Worm (Caenorhabditis elegans): ENCODE data around the gene cest-16.

cest-16 gene

DNA sequence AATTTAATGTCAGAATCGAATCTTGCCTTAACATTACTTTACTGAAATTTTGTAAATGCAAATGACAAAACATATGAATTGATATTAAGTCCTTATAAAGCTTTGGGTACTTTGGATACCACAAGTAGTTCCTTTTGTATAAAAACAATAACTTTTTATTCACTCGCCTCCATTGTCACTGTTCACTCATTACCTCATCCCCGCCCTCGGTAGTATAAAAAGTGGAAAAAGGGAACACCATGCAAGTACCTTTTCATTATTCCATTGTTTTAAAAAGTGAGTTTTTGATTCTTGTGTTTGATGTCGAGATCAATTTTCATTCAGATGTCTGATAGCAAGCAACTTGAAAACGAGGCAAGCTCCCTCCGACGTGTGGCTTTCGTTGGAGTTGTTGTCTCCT, 34.3 kb downstream of the cest-16 start, which contains the start of gene col-171:
TSS of gene col-171 (plus strand) at position 301 of the 400 bp plus-strand sequence.
- TF ChIP-seq mab-5 (tag; optimal IDR thresholded peaks at IDR 0.05) (no peak), mbf-1 (tag; optimal IDR thresholded peaks at IDR 0.05) (no peak), gmeb-1 (tag; optimal IDR thresholded peaks at IDR 0.05) (no peak), nhr-12 (tag; optimal IDR thresholded peaks at IDR 0.05) (no peak), lin-39 (tag; optimal IDR thresholded peaks at IDR 0.05) (no peak), lin-11 (tag; optimal IDR thresholded peaks at IDR 0.05) (no peak)

DNA sequence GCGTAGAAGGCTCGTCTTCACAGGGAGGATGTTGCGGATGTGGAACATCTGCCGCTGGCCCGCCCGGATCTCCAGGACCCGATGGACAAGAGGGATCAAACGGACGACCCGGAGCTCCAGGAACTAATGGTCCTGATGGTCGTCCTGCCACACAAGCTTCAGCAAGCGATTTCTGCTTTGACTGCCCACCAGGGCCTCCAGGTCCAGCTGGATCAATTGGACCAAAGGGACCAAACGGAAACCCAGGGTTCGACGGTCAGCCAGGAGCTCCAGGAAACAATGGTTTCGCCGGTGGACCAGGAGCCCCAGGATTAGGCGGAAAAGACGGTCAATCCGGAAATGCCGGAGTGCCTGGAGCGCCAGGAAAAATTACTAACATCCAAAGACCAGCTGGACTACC, 34.9 kb downstream of the cest-16 start:
- TF ChIP-seq ztf-1 (GFP tag; conservative IDR thresholded peaks at IDR 0.05) (0 out of 2 replicates have a peak, but pooled peaks have one; percentile 76), alr-1 (tag; optimal IDR thresholded peaks at IDR 0.05) (no peak)

DNA sequence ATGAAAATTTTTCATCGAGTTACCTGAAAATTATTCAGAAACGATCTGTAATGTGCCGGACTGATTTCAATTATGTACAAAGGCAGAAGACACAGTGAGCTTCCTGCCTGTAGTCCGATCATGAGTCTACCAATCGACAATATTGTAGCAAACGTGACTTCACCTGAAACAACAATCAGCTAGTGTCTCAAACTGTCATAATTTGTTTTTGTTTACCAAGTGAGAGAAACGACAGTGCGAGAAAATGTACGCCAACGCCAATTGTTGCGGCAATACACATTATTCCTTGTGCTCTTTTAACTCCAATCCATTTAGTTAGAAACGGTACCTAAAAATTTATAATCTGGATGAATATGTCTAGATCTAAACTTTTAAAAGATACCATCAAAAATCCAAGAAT, 37.6 kb downstream of the cest-16 start:
- no peak for TF ChIP-seq ztf-1 (GFP tag; conservative IDR thresholded peaks at IDR 0.05)
- no peak for TF ChIP-seq nhr-6 (tag; optimal IDR thresholded peaks at IDR 0.05)
- no peak for TF ChIP-seq aly-2 (tag; optimal IDR thresholded peaks at IDR 0.05)
- no peak for TF ChIP-seq gmeb-1 (tag; optimal IDR thresholded peaks at IDR 0.05)
- TF ChIP-seq nhr-23 (tag; optimal IDR thresholded peaks at IDR 0.05): no peak
- no peak for TF ChIP-seq nhr-12 (tag; optimal IDR thresholded peaks at IDR 0.05)
- TF ChIP-seq nhr-77 (tag; optimal IDR thresholded peaks at IDR 0.05): no peak
- no peak for TF ChIP-seq alr-1 (tag; optimal IDR thresholded peaks at IDR 0.05)
- TF ChIP-seq sma-9 (GFP tag; optimal IDR thresholded peaks at IDR 0.05): no peak
- TF ChIP-seq sma-9 (tag; optimal IDR thresholded peaks at IDR 0.05): no peak
- no peak for TF ChIP-seq nhr-11 (tag; optimal IDR thresholded peaks at IDR 0.05)
- TF ChIP-seq elt-3 (tag; optimal IDR thresholded peaks at IDR 0.05): no peak
- no peak for TF ChIP-seq zag-1 (tag; optimal IDR thresholded peaks at IDR 0.05)
- TF ChIP-seq sem-4 (tag; optimal IDR thresholded peaks at IDR 0.05): no peak
- TF ChIP-seq ztf-11 (tag; optimal IDR thresholded peaks at IDR 0.05): no peak
- TF ChIP-seq nhr-25 (tag; optimal IDR thresholded peaks at IDR 0.05): no peak

DNA sequence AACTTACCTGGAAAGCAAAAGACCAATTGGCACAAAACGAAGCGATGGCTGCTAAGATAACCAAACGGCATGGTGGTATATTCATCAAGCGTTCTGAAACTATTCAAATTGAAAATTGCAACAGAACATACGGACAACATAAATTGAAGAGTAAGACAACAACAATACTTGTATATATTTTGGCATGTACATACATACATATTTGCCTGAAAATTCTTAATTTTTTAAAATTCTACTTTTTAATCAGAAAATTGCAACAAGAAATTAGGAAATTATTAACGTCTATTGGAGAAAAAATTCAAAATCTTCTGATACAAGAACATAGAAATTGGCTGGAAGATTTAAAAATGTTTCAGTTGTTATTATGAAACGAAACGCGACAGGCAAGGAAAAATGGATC, 38.2 kb downstream of the cest-16 start, which contains the start of gene C03B1.13:
TSS of gene C03B1.13 (minus strand) at position 101 of the 400 bp plus-strand sequence.
- no peak for TF ChIP-seq mab-5 (tag; optimal IDR thresholded peaks at IDR 0.05)

DNA sequence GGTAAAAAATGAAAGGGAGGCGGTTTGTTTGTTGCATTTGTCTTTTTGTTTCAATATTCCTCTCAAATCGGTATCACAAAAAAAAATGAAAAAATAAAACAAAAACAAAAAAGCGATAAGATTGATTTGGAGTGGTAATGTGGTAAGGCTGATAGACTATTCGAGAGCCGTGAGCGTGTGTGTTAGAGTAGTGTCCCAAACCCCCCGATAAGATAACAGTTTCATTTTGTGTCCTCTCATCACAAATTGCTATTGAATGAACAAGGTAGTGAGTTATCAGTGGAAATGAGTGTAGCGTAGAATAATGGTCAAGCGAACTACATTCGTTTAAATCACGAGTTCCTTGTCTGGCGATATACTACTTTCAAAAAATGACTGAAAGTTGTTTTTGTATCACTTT, 38.7 kb downstream of the cest-16 start:
- TF ChIP-seq ztf-4 (tag; optimal IDR thresholded peaks at IDR 0.05) (no peak), egl-27 (tag; optimal IDR thresholded peaks at IDR 0.05) (peak; percentile 24), mbf-1 (tag; optimal IDR thresholded peaks at IDR 0.05) (no peak), gmeb-1 (tag; optimal IDR thresholded peaks at IDR 0.05) (peak; percentile 22), sma-3 (GFP tag; optimal IDR thresholded peaks at IDR 0.05) (peak; percentile 15), nhr-23 (tag; optimal IDR thresholded peaks at IDR 0.05) (no peak), ZK546.5 (tag; optimal IDR thresholded peaks at IDR 0.05) (no peak), crh-2 (tag; optimal IDR thresholded peaks at IDR 0.05) (peak; percentile 54), sma-9 (GFP tag; optimal IDR thresholded peaks at IDR 0.05) (peak; percentile 65), sma-9 (tag; optimal IDR thresholded peaks at IDR 0.05) (no peak), fos-1 (tag; optimal IDR thresholded peaks at IDR 0.05) (peak; percentile 90), nhr-21 (tag; optimal IDR thresholded peaks at IDR 0.05) (no peak)

DNA sequence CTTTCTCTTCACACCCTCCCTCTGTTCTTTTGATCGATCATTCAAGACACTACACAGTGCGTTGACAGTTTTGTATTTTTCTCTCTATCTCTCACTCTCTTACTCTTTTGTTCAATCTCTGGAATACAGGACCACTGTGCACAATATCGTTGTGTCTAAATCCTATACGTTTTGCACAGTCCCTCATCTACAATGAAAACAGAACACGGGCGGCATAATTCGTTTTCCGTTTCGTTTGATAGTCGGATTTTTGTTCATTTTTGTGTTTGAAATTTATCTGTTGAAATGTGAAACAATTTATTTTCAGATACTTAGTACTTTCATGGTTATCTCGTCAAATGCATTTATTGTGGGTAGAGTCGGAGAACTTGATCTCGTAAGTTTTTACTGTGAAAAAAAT, 41.8 kb downstream of the cest-16 start, which contains the start of gene C03B1.7:
TSS of gene C03B1.7 (plus strand) at position 301 of the 400 bp plus-strand sequence.
- TF ChIP-seq lsy-2 (tag; optimal IDR thresholded peaks at IDR 0.05) (no peak), unc-39 (tag; optimal IDR thresholded peaks at IDR 0.05) (no peak), F13H6.1 (tag; optimal IDR thresholded peaks at IDR 0.05) (no peak), nhr-11 (tag; optimal IDR thresholded peaks at IDR 0.05) (no peak), zag-1 (tag; optimal IDR thresholded peaks at IDR 0.05) (no peak), nhr-129 (tag; optimal IDR thresholded peaks at IDR 0.05) (no peak), nhr-6 (tag; optimal IDR thresholded peaks at IDR 0.05) (no peak), ama-1 (optimal IDR thresholded peaks at IDR 0.05) (no peak), unc-55 (GFP tag; optimal IDR thresholded peaks at IDR 0.05) (no peak), ZK546.5 (tag; optimal IDR thresholded peaks at IDR 0.05) (no peak), mab-5 (tag; optimal IDR thresholded peaks at IDR 0.05) (no peak)

Data from whole organism, L2 larva.